Fruit fly (Drosophila melanogaster) whole organism, embryonic: ENCODE results near the gene Oatp33Eb.

Experiments
- CG1024 ChIP-seq: fragments of 200-800 bp; sonication (Bioruptor generic); IDR thresholded peaks from 2 replicates; pipeline ENCODE4 v1.3.6; 2022; ENCODE audit warnings: missing biosample characterization, missing genetic modification characterization
- CG1792 ChIP-seq: fragments of 200-800 bp; sonication (Bioruptor generic); optimal IDR thresholded peaks from 2 replicates; lab custom pipeline; 2016; ENCODE audit warnings: missing biosample characterization, missing genetic modification characterization
- Dbx ChIP-seq: fragments of 200-800 bp; sonication (Bioruptor generic); IDR thresholded peaks from 3 replicates; pipeline ENCODE4 v1.3.6; 2022; ENCODE audit warnings: missing biosample characterization, missing genetic modification characterization
- Dek ChIP-seq: fragments of 200-800 bp; sonication (Bioruptor generic); optimal IDR thresholded peaks from 3 replicates; lab custom pipeline; 2019; ENCODE audit warnings: missing biosample characterization, mild to moderate bottlenecking, missing genetic modification characterization, moderate library complexity
- Lim3 ChIP-seq: fragments of 200-800 bp; sonication (Bioruptor generic); IDR thresholded peaks from 2 replicates; pipeline ENCODE4 v1.3.6; 2022; ENCODE audit warnings: missing biosample characterization, missing genetic modification characterization
- NfI ChIP-seq: fragments of 200-800 bp; sonication (Bioruptor generic); optimal IDR thresholded peaks from 3 replicates; lab custom pipeline; 2018; ENCODE audit warnings: missing biosample characterization, mild to moderate bottlenecking, missing genetic modification characterization, moderate library complexity
- gce ChIP-seq: fragments of 200-800 bp; sonication (Bioruptor generic); IDR thresholded peaks from 3 replicates; pipeline ENCODE4 v1.3.6; 2022; ENCODE audit warnings: missing biosample characterization, missing genetic modification characterization
- nau ChIP-seq: fragments of 200-800 bp; sonication (Bioruptor generic); optimal IDR thresholded peaks from 3 replicates; lab custom pipeline; 2017; ENCODE audit warnings: missing biosample characterization, mild to moderate bottlenecking, missing genetic modification characterization, missing genetic modification reagents

dm6 chr2L:12483519-12483865, 35.2 kb downstream of the Oatp33Eb start:
- TF ChIP-seq CG1024 (no peak), NfI (GFP tag; lab: Kevin White, UChicago) (no peak), Dbx (GFP tag; lab: Robert Waterston, UW) (no peak), Lim3 (GFP tag; lab: Robert Waterston, UW) (no peak), gce (GFP tag; lab: Robert Waterston, UW) (no peak), Dek (no peak), CG1792 (no peak), nau (GFP tag; lab: Kevin White, UChicago) (no peak)
